Worm (Caenorhabditis elegans) whole organism, L2 larva: ENCODE measurements around the gene unc-41.

Source experiments
- C34F6.9 ChIP-seq: fragments of 150-350 bp; optimal IDR thresholded peaks from 2 replicates; lab custom pipeline; 2014; ENCODE audit warnings: missing biosample characterization, missing genetic modification characterization
- R02D3.7 ChIP-seq: fragments of 150-350 bp; optimal IDR thresholded peaks from 2 replicates; lab custom pipeline; 2014; ENCODE audit warnings: missing biosample characterization, missing genetic modification characterization
- alr-1 ChIP-seq: fragments of 150-350 bp; optimal IDR thresholded peaks from 2 replicates; lab custom pipeline; 2014; ENCODE audit warnings: missing biosample characterization, missing genetic modification characterization
- ama-1 ChIP-seq: fragments of 150-350 bp; optimal IDR thresholded peaks from 2 replicates; lab custom pipeline; 2018; ENCODE audit warnings: inconsistent platforms
- blmp-1 ChIP-seq: sonication (generic microtip); optimal IDR thresholded peaks from 2 replicates; lab custom pipeline; 2017; ENCODE audit warnings: missing genetic modification characterization, mild to moderate bottlenecking, missing compliant biosample characterization, antibody characterized with exemption, moderate library complexity; ENCODE audit not compliant: insufficient read depth
- ceh-16 ChIP-seq: fragments of 150-350 bp; optimal IDR thresholded peaks from 2 replicates; lab custom pipeline; 2014; ENCODE audit warnings: missing biosample characterization, missing genetic modification characterization
- ceh-82 ChIP-seq: fragments of 150-350 bp; optimal IDR thresholded peaks from 2 replicates; lab custom pipeline; 2014; ENCODE audit warnings: missing biosample characterization, missing genetic modification characterization
- crh-2 ChIP-seq: sonication (generic microtip); optimal IDR thresholded peaks from 2 replicates; lab custom pipeline; 2017; ENCODE audit warnings: missing biosample characterization, missing genetic modification characterization
- dmd-4 ChIP-seq: sonication (generic microtip); optimal IDR thresholded peaks from 2 replicates; lab custom pipeline; 2017; ENCODE audit warnings: missing biosample characterization, missing genetic modification characterization
- egl-27 ChIP-seq: sonication (generic microtip); optimal IDR thresholded peaks from 3 replicates; lab custom pipeline; 2017; ENCODE audit warnings: missing biosample characterization, missing genetic modification reagents, missing genetic modification characterization
- elt-1 ChIP-seq: fragments of 150-350 bp; optimal IDR thresholded peaks from 2 replicates; lab custom pipeline; 2014; ENCODE audit warnings: missing biosample characterization, missing genetic modification characterization
- elt-3 ChIP-seq: sonication (generic microtip); optimal IDR thresholded peaks from 2 replicates; lab custom pipeline; 2017; ENCODE audit warnings: missing biosample characterization, missing genetic modification characterization
- fos-1 ChIP-seq: fragments of 150-350 bp; optimal IDR thresholded peaks from 2 replicates; lab custom pipeline; 2014; ENCODE audit warnings: missing biosample characterization, missing genetic modification characterization
- gmeb-1 ChIP-seq: fragments of 150-350 bp; optimal IDR thresholded peaks from 2 replicates; lab custom pipeline; 2014; ENCODE audit warnings: missing biosample characterization, missing genetic modification characterization
- lin-11 ChIP-seq: fragments of 150-350 bp; sonication (generic microtip); optimal IDR thresholded peaks from 2 replicates; lab custom pipeline; 2014; ENCODE audit warnings: missing biosample characterization, missing genetic modification characterization, inconsistent platforms, mixed read lengths
- lin-13 ChIP-seq: fragments of 150-350 bp; optimal IDR thresholded peaks from 2 replicates; lab custom pipeline; 2014; ENCODE audit warnings: missing biosample characterization, missing genetic modification reagents, missing genetic modification characterization
- lsy-2 ChIP-seq, 2 experiments: fragments of 150-350 bp in 1 of 2; sonication (generic microtip) in 1 of 2; optimal IDR thresholded peaks; 2 replicates each; lab custom pipeline; 2014 to 2017; ENCODE audit warnings: missing biosample characterization in 2 of 2, missing genetic modification characterization in 2 of 2
- mab-5 ChIP-seq: fragments of 150-350 bp; optimal IDR thresholded peaks from 2 replicates; lab custom pipeline; 2014; ENCODE audit warnings: missing biosample characterization, missing genetic modification characterization
- mbf-1 ChIP-seq: sonication (generic microtip); optimal IDR thresholded peaks from 2 replicates; lab custom pipeline; 2017; ENCODE audit warnings: missing biosample characterization, missing genetic modification characterization
- nhr-10 ChIP-seq: sonication (generic microtip); optimal IDR thresholded peaks from 2 replicates; lab custom pipeline; 2017; ENCODE audit warnings: missing biosample characterization, missing genetic modification characterization
- nhr-11 ChIP-seq: fragments of 150-350 bp; optimal IDR thresholded peaks from 2 replicates; lab custom pipeline; 2014; ENCODE audit warnings: missing biosample characterization, missing genetic modification characterization
- nhr-129 ChIP-seq: fragments of 150-350 bp; optimal IDR thresholded peaks from 2 replicates; lab custom pipeline; 2014; ENCODE audit warnings: missing biosample characterization, missing genetic modification characterization
- nhr-21 ChIP-seq: fragments of 150-350 bp; optimal IDR thresholded peaks from 2 replicates; lab custom pipeline; 2014; ENCODE audit warnings: missing biosample characterization, missing genetic modification characterization
- nhr-6 ChIP-seq: fragments of 150-350 bp; optimal IDR thresholded peaks from 2 replicates; lab custom pipeline; 2014; ENCODE audit warnings: missing biosample characterization, missing genetic modification characterization
- peb-1 ChIP-seq: fragments of 150-350 bp; optimal IDR thresholded peaks from 2 replicates; lab custom pipeline; 2014; ENCODE audit warnings: missing biosample characterization, missing genetic modification characterization
- sem-4 ChIP-seq: fragments of 150-350 bp; optimal IDR thresholded peaks from 2 replicates; lab custom pipeline; 2014; ENCODE audit warnings: missing biosample characterization, missing genetic modification reagents, missing genetic modification characterization
- skn-1 ChIP-seq: sonication (generic microtip); optimal IDR thresholded peaks from 2 replicates; lab custom pipeline; 2017; ENCODE audit warnings: missing biosample characterization, missing genetic modification characterization
- sma-3 ChIP-seq: sonication (generic microtip); optimal IDR thresholded peaks from 2 replicates; lab custom pipeline; 2016; ENCODE audit warnings: missing genetic modification reagents, missing genetic modification characterization, missing compliant biosample characterization
- unc-39 ChIP-seq: fragments of 150-350 bp; optimal IDR thresholded peaks from 2 replicates; lab custom pipeline; 2014; ENCODE audit warnings: missing biosample characterization, missing genetic modification characterization
- unc-55 ChIP-seq: fragments of 150-350 bp; sonication (generic microtip); optimal IDR thresholded peaks from 3 replicates; lab custom pipeline; 2014; ENCODE audit warnings: missing biosample characterization, missing genetic modification reagents, missing genetic modification characterization
- zag-1 ChIP-seq: fragments of 150-350 bp; optimal IDR thresholded peaks from 2 replicates; lab custom pipeline; 2014; ENCODE audit warnings: missing biosample characterization, missing genetic modification characterization
- ztf-1 ChIP-seq: fragments of 200-800 bp; sonication (Bioruptor generic); conservative IDR thresholded peaks from 2 replicates; pipeline ENCODE4 v1.3.6; 2022; ENCODE audit warnings: missing genetic modification characterization, missing compliant biosample characterization
- ztf-11 ChIP-seq: sonication (generic microtip); optimal IDR thresholded peaks from 2 replicates; lab custom pipeline; 2017; ENCODE audit warnings: missing biosample characterization, missing genetic modification characterization
- ztf-4 ChIP-seq: fragments of 150-350 bp; optimal IDR thresholded peaks from 2 replicates; lab custom pipeline; 2014; ENCODE audit warnings: missing biosample characterization, missing genetic modification characterization

The unc-41 gene

ce11 chrV:9943039-9943438 lies 33.0 kb downstream of the unc-41 start, which contains the start of gene fipr-12:
TSS of gene fipr-12 (plus strand) at chrV:9943339.
- TF ChIP-seq ama-1 (lab: Kevin White, UChicago) (no peak), nhr-129 (tag; lab: Kevin White, UChicago) (no peak), peb-1 (no peak), nhr-6 (tag; lab: Kevin White, UChicago) (no peak), sma-3 (GFP tag; lab: Kevin White, UChicago) (no peak), blmp-1 (tag; lab: Kevin White, UChicago) (no peak), ztf-11 (tag; lab: Kevin White, UChicago) (no peak), R02D3.7 (tag; lab: Kevin White, UChicago) (no peak), nhr-21 (tag; lab: Kevin White, UChicago) (no peak), unc-39 (tag; lab: Kevin White, UChicago) (no peak), egl-27 (tag; lab: Kevin White, UChicago) (no peak), alr-1 (no peak), ceh-82 (no peak), sem-4 (tag; lab: Kevin White, UChicago) (no peak), crh-2 (tag; lab: Kevin White, UChicago) (no peak), skn-1 (no peak), lin-13 (GFP tag; lab: Kevin White, UChicago) (no peak), C34F6.9 (tag; lab: Kevin White, UChicago) (no peak), unc-55 (GFP tag; lab: Kevin White, UChicago) (no peak)

DNA sequence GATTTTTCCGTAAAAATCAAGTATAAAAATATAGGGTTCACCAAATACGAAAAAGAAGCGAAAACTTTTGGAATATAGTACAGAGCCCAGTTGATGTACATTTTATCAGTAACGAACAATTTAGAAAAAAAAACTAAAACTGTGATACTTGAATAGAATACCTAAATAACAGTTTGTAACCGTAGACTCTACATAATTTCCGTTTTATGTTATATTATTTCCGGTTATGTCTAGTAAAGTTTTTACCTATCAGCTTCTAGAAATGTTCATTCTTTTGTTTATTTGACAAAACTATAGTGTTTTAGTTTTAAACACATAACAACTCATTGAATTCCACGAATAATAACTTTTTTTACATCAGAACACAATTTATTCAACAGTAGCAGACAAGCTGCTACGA lies 38.6 kb downstream of the unc-41 start, which contains the start of gene srj-33:
Gene srj-33, minus strand, starts transcription at position 101 of the 400 bp plus-strand sequence.
- no peak for TF ChIP-seq crh-2 (tag; lab: Kevin White, UChicago)
- TF ChIP-seq blmp-1 (tag; lab: Kevin White, UChicago): no peak
- TF ChIP-seq zag-1 (tag; lab: Kevin White, UChicago): no peak
- TF ChIP-seq dmd-4 (tag; lab: Kevin White, UChicago): no peak
- no peak for TF ChIP-seq unc-39 (tag; lab: Kevin White, UChicago)
- TF ChIP-seq lin-11 (tag; lab: Kevin White, UChicago): no peak
- TF ChIP-seq unc-55 (GFP tag; lab: Kevin White, UChicago): no peak
- no peak for TF ChIP-seq mbf-1

DNA sequence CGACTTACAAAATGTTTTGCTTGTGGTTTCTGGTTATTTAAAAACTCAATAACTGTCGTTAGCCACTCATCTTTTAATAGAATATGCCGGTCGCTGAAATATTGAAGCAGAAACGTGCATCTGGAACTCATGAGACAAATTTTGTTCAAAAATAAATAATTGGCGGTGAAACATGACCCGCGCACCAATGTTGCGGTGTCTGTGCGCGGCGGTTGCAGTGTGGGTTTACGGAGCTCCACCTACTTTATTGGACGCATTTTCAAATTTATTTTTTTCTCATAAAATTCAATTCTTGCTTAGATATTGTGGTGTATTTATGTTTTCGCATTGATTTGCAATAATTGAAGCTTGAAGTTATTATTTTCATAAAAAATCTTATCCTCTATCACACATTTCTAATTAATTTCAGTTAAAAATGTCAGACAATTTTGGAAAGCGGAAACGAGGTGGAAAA lies 45.4 kb downstream of the unc-41 start, which contains the start of the genes rmh-2 and suds-3:
Gene rmh-2, minus strand, starts transcription at position 164 of the 454 bp plus-strand sequence.
Gene suds-3, plus strand, starts transcription at position 404 of the 454 bp plus-strand sequence.
- TF ChIP-seq unc-55 (GFP tag; lab: Kevin White, UChicago) (peak; percentile 70), nhr-11 (tag; lab: Kevin White, UChicago) (no peak), lin-13 (GFP tag; lab: Kevin White, UChicago) (peak; percentile 1), elt-1 (tag; lab: Kevin White, UChicago) (no peak), nhr-21 (tag; lab: Kevin White, UChicago) (peak; percentile 9), lin-11 (tag; lab: Kevin White, UChicago) (peak; percentile 51), R02D3.7 (tag; lab: Kevin White, UChicago) (peak; percentile 54), gmeb-1 (tag; lab: Kevin White, UChicago) (peak; percentile 83), nhr-129 (tag; lab: Kevin White, UChicago) (peak; percentile 52)

DNA sequence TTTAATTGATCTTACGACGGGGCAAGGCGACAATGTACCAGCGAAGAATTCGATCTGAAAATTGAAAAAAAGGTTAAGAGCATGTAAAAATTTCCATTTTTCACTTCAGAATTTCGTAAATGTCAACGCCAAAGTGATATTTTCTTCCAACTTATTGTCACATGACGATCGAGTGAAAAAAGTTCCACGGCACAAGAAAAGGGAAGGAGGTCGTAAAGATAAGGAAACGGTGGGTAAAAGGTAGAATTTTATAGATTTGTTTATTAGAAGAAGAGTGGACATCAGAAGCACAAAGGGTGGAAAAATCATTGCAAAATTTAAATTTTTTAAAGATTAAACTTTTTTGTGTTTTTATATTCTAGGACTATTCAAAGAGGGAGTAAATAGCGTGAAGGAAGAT lies 48.1 kb downstream of the unc-41 start:
- TF ChIP-seq crh-2 (tag; lab: Kevin White, UChicago) (peak; percentile 22), mab-5 (tag; lab: Kevin White, UChicago) (no peak), elt-3 (tag; lab: Kevin White, UChicago) (no peak), lsy-2 (tag; optimal IDR thresholded peaks at IDR 0.05; lab: Kevin White, UChicago) (no peak), ceh-16 (no peak), fos-1 (peak; percentile 50), alr-1 (no peak), blmp-1 (tag; lab: Kevin White, UChicago) (no peak), gmeb-1 (tag; lab: Kevin White, UChicago) (peak; percentile 37), ztf-4 (no peak), ztf-1 (GFP tag; lab: Robert Waterston, UW) (no peak), R02D3.7 (tag; lab: Kevin White, UChicago) (no peak)

DNA sequence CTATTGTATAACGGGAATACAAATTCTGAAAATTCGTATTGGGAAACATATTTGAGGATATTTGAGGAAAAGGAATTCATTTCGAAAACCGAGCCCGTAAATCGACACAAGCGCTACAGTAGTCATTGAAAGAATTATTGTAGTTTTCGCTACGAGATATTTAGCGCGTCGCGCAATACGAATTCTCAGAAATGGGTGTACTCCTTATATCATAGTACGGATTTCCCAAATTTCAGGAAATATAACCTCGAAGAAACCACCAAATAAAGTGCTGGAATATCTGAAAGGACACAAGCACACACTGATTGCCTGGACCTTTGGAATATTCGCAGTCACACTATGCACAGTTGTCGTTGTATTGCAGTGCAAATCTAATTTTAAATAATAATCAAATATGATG lies 48.7 kb downstream of the unc-41 start:
- TF ChIP-seq nhr-10 (tag; lab: Kevin White, UChicago): no peak
- no peak for TF ChIP-seq peb-1
- TF ChIP-seq, all 48 proteins: peak for 0
